Worm (Caenorhabditis elegans): Measurements from ENCODE around the gene srlf-18.

Gene srlf-18

ce11 chrIV:11053652-11054317 lies 47.5 kb downstream of the srlf-18 start, which contains the start of the genes F36H1.12 and lin-3:
Gene F36H1.12, minus strand, starts transcription at chrIV:11053702.
Gene lin-3, plus strand, starts transcription at chrIV:11054308.
- TF ChIP-seq lin-39 (tag; optimal IDR thresholded peaks at IDR 0.05): no peak

- TF ChIP-seq sma-9 (GFP tag; optimal IDR thresholded peaks at IDR 0.05) (no peak), sma-9 (tag; optimal IDR thresholded peaks at IDR 0.05) (no peak), gmeb-1 (tag; optimal IDR thresholded peaks at IDR 0.05) (no peak), dmd-4 (tag; optimal IDR thresholded peaks at IDR 0.05) (no peak), ztf-11 (tag; optimal IDR thresholded peaks at IDR 0.05) (no peak), C34F6.9 (tag; optimal IDR thresholded peaks at IDR 0.05) (no peak)
Measured at ce11 chrIV:11051963-11052362, 49.3 kb downstream of the srlf-18 start.

Measured in whole organism, L2 larva.